Worm (Caenorhabditis elegans) whole organism, early embryonic: ENCODE data around the gene W04D12.1.

Source experiments
- B0310.2 ChIP-seq: sonication (generic microtip); optimal IDR thresholded peaks from 2 replicates; lab custom pipeline; 2016; ENCODE audit warnings: mild to moderate bottlenecking, missing genetic modification characterization, missing compliant biosample characterization
- F13C5.2 ChIP-seq: sonication (generic microtip); optimal IDR thresholded peaks from 2 replicates; lab custom pipeline; 2017; ENCODE audit warnings: mild to moderate bottlenecking, missing genetic modification characterization, inconsistent platforms, missing compliant biosample characterization
- ama-1 ChIP-seq: fragments of 150-350 bp; optimal IDR thresholded peaks from 2 replicates; lab custom pipeline; 2014
- ets-7 ChIP-seq: sonication (generic microtip); optimal IDR thresholded peaks from 2 replicates; lab custom pipeline; 2016; ENCODE audit warnings: missing genotype, missing genetic modification characterization, missing compliant biosample characterization
- hmbx-1 ChIP-seq: sonication (generic microtip); optimal IDR thresholded peaks from 2 replicates; lab custom pipeline; 2016; ENCODE audit warnings: mild to moderate bottlenecking, missing genetic modification characterization, missing compliant biosample characterization
- hnd-1 ChIP-seq: sonication (generic microtip); optimal IDR thresholded peaks from 2 replicates; lab custom pipeline; 2016; ENCODE audit warnings: missing genetic modification characterization, missing compliant biosample characterization
- tbx-37 ChIP-seq: fragments of 200-800 bp; sonication (Bioruptor generic); conservative IDR thresholded peaks from 2 replicates; pipeline ENCODE4 v1.3.6; 2022; ENCODE audit warnings: missing genetic modification reagents, missing genetic modification characterization, missing compliant biosample characterization
- tra-4 ChIP-seq: sonication (generic microtip); optimal IDR thresholded peaks from 2 replicates; lab custom pipeline; 2017; ENCODE audit warnings: missing genetic modification characterization, missing compliant biosample characterization

DNA sequence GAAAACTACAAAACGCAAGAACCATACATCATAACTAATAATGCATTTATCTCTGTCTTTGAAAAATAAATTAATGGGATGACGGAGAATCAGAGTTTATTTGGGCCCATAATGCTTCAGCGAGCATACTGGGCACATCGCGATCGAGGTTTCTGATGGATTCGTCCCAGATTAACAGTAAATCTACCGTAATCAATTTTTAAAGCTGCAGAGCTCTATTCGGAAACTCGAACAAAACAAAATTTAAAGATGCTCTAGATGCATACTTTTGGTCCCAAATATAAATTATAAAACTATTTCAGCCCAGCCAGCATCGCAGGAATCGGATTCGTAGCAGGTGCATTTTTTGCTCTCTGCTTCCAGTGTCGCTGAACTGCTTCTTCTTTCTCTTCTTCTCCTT is 8.7 kb upstream of the W04D12.1 start:
- TF ChIP-seq hmbx-1 (tag; lab: Kevin White, UChicago), result no peak
- no peak for TF ChIP-seq B0310.2 (tag; lab: Kevin White, UChicago)
- no peak for TF ChIP-seq ama-1 (lab: Kevin White, UChicago)
- TF ChIP-seq tbx-37 (GFP tag; lab: Robert Waterston, UW), result no peak
- TF ChIP-seq F13C5.2 (tag; lab: Kevin White, UChicago), result no peak
- TF ChIP-seq tra-4 (tag; lab: Kevin White, UChicago), result no peak
- no peak for TF ChIP-seq hnd-1 (tag; lab: Kevin White, UChicago)
- TF ChIP-seq ets-7 (tag; lab: Kevin White, UChicago), result no peak
